Worm (Caenorhabditis elegans): Measurements from ENCODE around the gene C25G6.1.

- TF ChIP-seq ceh-82 (tag; optimal IDR thresholded peaks at IDR 0.05) (no peak), unc-39 (tag; optimal IDR thresholded peaks at IDR 0.05) (no peak), nfya-1 (tag; optimal IDR thresholded peaks at IDR 0.05; ENCODE audit: insufficient read depth) (no peak), snpc-4 (tag; optimal IDR thresholded peaks at IDR 0.05) (no peak), lin-15B (tag; optimal IDR thresholded peaks at IDR 0.05) (no peak), nhr-76 (tag; optimal IDR thresholded peaks at IDR 0.05) (no peak), mml-1 (tag; optimal IDR thresholded peaks at IDR 0.05) (no peak), pqm-1 (tag; optimal IDR thresholded peaks at IDR 0.05) (no peak), aly-2 (tag; optimal IDR thresholded peaks at IDR 0.05) (no peak), nhr-11 (tag; optimal IDR thresholded peaks at IDR 0.05) (no peak), nhr-28 (tag; optimal IDR thresholded peaks at IDR 0.05) (no peak), ztf-11 (tag; optimal IDR thresholded peaks at IDR 0.05) (no peak)
Observed at ce11 chrX:1255547-1255946, 15.2 kb upstream of the C25G6.1 start, which contains the start of gene npr-11.

Measured in whole organism, L3 larva.